Fruit fly (Drosophila melanogaster): ENCODE measurements around the gene mei-217.

The mei-217 gene

dm6 chrX:17121600-17121999 is 21.2 kb downstream of the mei-217 start (continued):
- no peak for TF ChIP-seq CG9876 (GFP tag; optimal IDR thresholded peaks at IDR 0.05)
- no peak for TF ChIP-seq Ada2b (GFP tag; IDR thresholded peaks at IDR 0.05)
- TF ChIP-seq Deaf1 (tag; optimal IDR thresholded peaks at IDR 0.05) = no peak
- no peak for TF ChIP-seq CG6683 (GFP tag; optimal IDR thresholded peaks at IDR 0.05)
- no peak for TF ChIP-seq ERR (GFP tag; optimal IDR thresholded peaks at IDR 0.05)
- no peak for TF ChIP-seq CG15696 (tag; optimal IDR thresholded peaks at IDR 0.05)
- TF ChIP-seq CG11247 (GFP tag; IDR thresholded peaks at IDR 0.05) = no peak
- TF ChIP-seq caup (GFP tag; optimal IDR thresholded peaks at IDR 0.05; ENCODE audit: severe bottlenecking) = no peak
- TF ChIP-seq NFAT (GFP tag; IDR thresholded peaks at IDR 0.05) = no peak
- TF ChIP-seq Taf1 (GFP tag; IDR thresholded peaks at IDR 0.05) = no peak
- TF ChIP-seq CG7556 (GFP tag; optimal IDR thresholded peaks at IDR 0.05) = peak; percentile 50
- TF ChIP-seq CG9437 (GFP tag; optimal IDR thresholded peaks at IDR 0.05) = peak; percentile 25
- no peak for TF ChIP-seq hb (GFP tag; IDR thresholded peaks at IDR 0.05; ENCODE audit: partially characterized antibody)
- peak; percentile 28 for TF ChIP-seq Sox100B (GFP tag; optimal IDR thresholded peaks at IDR 0.05)
- no peak for TF ChIP-seq prd (optimal IDR thresholded peaks at IDR 0.05)
- TF ChIP-seq prd (GFP tag; IDR thresholded peaks at IDR 0.05) = no peak
- peak; percentile 5 for TF ChIP-seq CG10209 (GFP tag; optimal IDR thresholded peaks at IDR 0.05)
- TF ChIP-seq gcm (GFP tag; optimal IDR thresholded peaks at IDR 0.05) = peak; percentile 37
- TF ChIP-seq CrebB (tag; optimal IDR thresholded peaks at IDR 0.05) = no peak
- no peak for TF ChIP-seq CG14965 (GFP tag; optimal IDR thresholded peaks at IDR 0.05; ENCODE audit: borderline replicate concordance)
- TF ChIP-seq PHDP (tag; optimal IDR thresholded peaks at IDR 0.05) = peak; percentile 52
- peak; percentile 2 for TF ChIP-seq ATbp (GFP tag; optimal IDR thresholded peaks at IDR 0.05)
- no peak for TF ChIP-seq BtbVII (GFP tag; optimal IDR thresholded peaks at IDR 0.05)
- no peak for TF ChIP-seq CG34376 (GFP tag; optimal IDR thresholded peaks at IDR 0.05)
- no peak for TF ChIP-seq CG11398 (GFP tag; optimal IDR thresholded peaks at IDR 0.05)
- no peak for TF ChIP-seq pb (GFP tag; optimal IDR thresholded peaks at IDR 0.05)
- no peak for TF ChIP-seq insv (GFP tag; optimal IDR thresholded peaks at IDR 0.05)
- peak; percentile 10 for TF ChIP-seq CG12659 (GFP tag; optimal IDR thresholded peaks at IDR 0.05)
- no peak for TF ChIP-seq NC2α (GFP tag; optimal IDR thresholded peaks at IDR 0.05)
- no peak for TF ChIP-seq eve (GFP tag; optimal IDR thresholded peaks at IDR 0.05)
- no peak for TF ChIP-seq CG33557 (GFP tag; optimal IDR thresholded peaks at IDR 0.05)
- no peak for TF ChIP-seq E2f2 (GFP tag; IDR thresholded peaks at IDR 0.05)
- TF ChIP-seq phol (tag; optimal IDR thresholded peaks at IDR 0.05) = peak; percentile 51
- TF ChIP-seq row (GFP tag; IDR thresholded peaks at IDR 0.05) = 0 out of 3 replicates have a peak, but pooled peaks have one; percentile 18
- no peak for TF ChIP-seq hbn (GFP tag; IDR thresholded peaks at IDR 0.05; ENCODE audit: partially characterized antibody)
- TF ChIP-seq NC2β (GFP tag; optimal IDR thresholded peaks at IDR 0.05) = no peak
- no peak for TF ChIP-seq Scr (GFP tag; IDR thresholded peaks at IDR 0.05; ENCODE audit: partially characterized antibody)
- no peak for TF ChIP-seq Atf-2 (GFP tag; optimal IDR thresholded peaks at IDR 0.05)
- no peak for TF ChIP-seq mld (GFP tag; IDR thresholded peaks at IDR 0.05; ENCODE audit: partially characterized antibody)
- peak in 1 of 3 experiments; percentile 47 for TF ChIP-seq lola (GFP tag; optimal IDR thresholded peaks at IDR 0.05)
- no peak for TF ChIP-seq vnd (GFP tag; IDR thresholded peaks at IDR 0.05; ENCODE audit: partially characterized antibody)
- no peak for TF ChIP-seq Awh (GFP tag; IDR thresholded peaks at IDR 0.05)
- peak; percentile 47 for TF ChIP-seq sens (GFP tag)
- no peak for TF ChIP-seq CG13624 (GFP tag; optimal IDR thresholded peaks at IDR 0.05)
- TF ChIP-seq bigmax (GFP tag; optimal IDR thresholded peaks at IDR 0.05) = no peak
- TF ChIP-seq Jarid2 (GFP tag; optimal IDR thresholded peaks at IDR 0.05) = no peak
- peak; percentile 51 for TF ChIP-seq CG15269 (tag; optimal IDR thresholded peaks at IDR 0.05)
- no peak for TF ChIP-seq CG3065 (GFP tag; optimal IDR thresholded peaks at IDR 0.05)
- no peak for TF ChIP-seq CG12942 (GFP tag; optimal IDR thresholded peaks at IDR 0.05)
- no peak for TF ChIP-seq CHES-1-like (GFP tag; optimal IDR thresholded peaks at IDR 0.05)
- TF ChIP-seq CG18262 (tag; optimal IDR thresholded peaks at IDR 0.05) = peak; percentile 39
